Worm (Caenorhabditis elegans) whole organism, L1 larva: ENCODE results near the gene Y6G8.8.
"Not testable (repeated sequence)": the region's sequence is repeated elsewhere in the genome, so short reads cannot be mapped to it uniquely, and the experiment has no call there.

ENCODE experiments used
- aha-1 ChIP-seq: fragments of 150-350 bp; optimal IDR thresholded peaks from 2 replicates; lab custom pipeline; 2014; ENCODE audit warnings: missing biosample characterization, missing genetic modification characterization
- ama-1 ChIP-seq: fragments of 150-350 bp; optimal IDR thresholded peaks from 2 replicates; lab custom pipeline; 2014
- ces-1 ChIP-seq: fragments of 150-350 bp; optimal IDR thresholded peaks from 2 replicates; lab custom pipeline; 2014; ENCODE audit warnings: missing biosample characterization, missing genetic modification reagents, missing genetic modification characterization
- fos-1 ChIP-seq: fragments of 150-350 bp; optimal IDR thresholded peaks from 2 replicates; lab custom pipeline; 2014; ENCODE audit warnings: missing biosample characterization, missing genetic modification characterization
- lin-39 ChIP-seq: fragments of 150-350 bp; optimal IDR thresholded peaks from 2 replicates; lab custom pipeline; 2014; ENCODE audit warnings: missing biosample characterization, missing genetic modification reagents, missing genetic modification characterization
- snpc-4 ChIP-seq: fragments of 150-350 bp; optimal IDR thresholded peaks from 2 replicates; lab custom pipeline; 2014; ENCODE audit warnings: missing biosample characterization, missing genetic modification characterization

DNA sequence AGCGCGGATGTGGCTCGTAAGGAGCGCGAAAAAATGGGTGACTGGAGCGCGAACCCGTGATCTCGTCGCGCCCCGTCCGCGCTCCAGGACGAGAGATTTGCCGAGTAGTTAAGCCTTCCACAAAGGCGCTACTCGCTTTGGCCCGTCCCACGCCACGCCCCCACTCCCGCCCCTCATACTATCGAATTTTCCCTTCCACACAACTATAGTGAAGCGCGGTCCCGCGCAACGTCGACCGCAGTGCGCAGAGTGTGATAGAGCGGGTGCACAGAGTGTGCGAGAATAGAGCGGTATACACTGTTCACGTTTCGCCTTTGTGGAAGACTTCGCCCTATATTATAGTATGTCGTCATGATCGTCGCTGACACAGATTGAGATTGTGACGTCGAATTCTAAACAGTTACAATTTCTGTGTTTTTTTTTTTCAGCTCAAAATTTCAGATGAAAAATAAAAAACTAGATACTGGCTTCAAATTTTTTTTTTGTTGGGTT, 36.0 kb upstream of the Y6G8.8 start, which contains the start of gene fbxa-133:
- not testable (repeated sequence) for TF ChIP-seq ama-1; snpc-4 (tag; lab: Kevin White, UChicago); aha-1 (tag; lab: Kevin White, UChicago); lin-39 (tag; lab: Kevin White, UChicago); ces-1 (GFP tag; lab: Kevin White, UChicago); fos-1 (tag; lab: Kevin White, UChicago)
